Fruit fly (Drosophila melanogaster) whole organism, embryonic: ENCODE results near the gene CG6610.

Source experiments
- Atf-2 ChIP-seq: fragments of 200-800 bp; sonication (Bioruptor generic); optimal IDR thresholded peaks from 2 replicates; lab custom pipeline; 2016; ENCODE audit warnings: missing biosample characterization, missing genetic modification characterization
- B-H1 ChIP-seq: fragments of 200-800 bp; sonication (Bioruptor generic); IDR thresholded peaks from 3 replicates; pipeline ENCODE4 v1.3.6; 2022; ENCODE audit warnings: missing biosample characterization, missing genetic modification characterization
- CG11560 ChIP-seq: fragments of 200-800 bp; sonication (Bioruptor generic); IDR thresholded peaks from 3 replicates; pipeline ENCODE4 v1.3.6; 2022; ENCODE audit warnings: missing biosample characterization, missing genetic modification characterization
- CG14050 ChIP-seq: fragments of 200-800 bp; sonication (Bioruptor generic); IDR thresholded peaks from 3 replicates; pipeline ENCODE4 v1.3.6; 2022; ENCODE audit warnings: missing biosample characterization, missing genetic modification characterization
- CG16779 ChIP-seq: fragments of 200-800 bp; sonication (Bioruptor generic); IDR thresholded peaks from 2 replicates; pipeline ENCODE4 v1.3.6; 2022; ENCODE audit warnings: missing biosample characterization, missing genetic modification characterization
- CG16813 ChIP-seq: fragments of 200-800 bp; sonication (Bioruptor generic); IDR thresholded peaks from 3 replicates; pipeline ENCODE4 v1.3.6; 2022; ENCODE audit warnings: missing biosample characterization, missing genetic modification characterization; ENCODE audit not compliant: partially characterized antibody
- CG17186 ChIP-seq: fragments of 200-800 bp; sonication (Bioruptor generic); optimal IDR thresholded peaks from 3 replicates; lab custom pipeline; 2017; ENCODE audit warnings: missing biosample characterization, missing genetic modification reagents, missing genetic modification characterization
- CG17328 ChIP-seq: fragments of 200-800 bp; sonication (Bioruptor generic); IDR thresholded peaks from 2 replicates; pipeline ENCODE4 v1.3.6; 2022; ENCODE audit warnings: missing biosample characterization, missing genetic modification characterization
- CG18599 ChIP-seq: fragments of 200-800 bp; sonication (Bioruptor generic); optimal IDR thresholded peaks from 3 replicates; lab custom pipeline; 2017; ENCODE audit warnings: missing biosample characterization, missing genetic modification characterization, mild to moderate bottlenecking, moderate library complexity, missing genetic modification reagents
- CG2875 ChIP-seq: fragments of 200-800 bp; sonication (Bioruptor generic); optimal IDR thresholded peaks from 2 replicates; lab custom pipeline; 2017; ENCODE audit warnings: missing biosample characterization, mild to moderate bottlenecking, missing genetic modification characterization, missing genetic modification reagents
- CG3407 ChIP-seq: fragments of 200-800 bp; sonication (Bioruptor generic); optimal IDR thresholded peaks from 2 replicates; lab custom pipeline; 2018; ENCODE audit warnings: missing biosample characterization, mild to moderate bottlenecking, missing genetic modification characterization
- CG34376 ChIP-seq: fragments of 200-800 bp; sonication (Bioruptor generic); optimal IDR thresholded peaks from 2 replicates; lab custom pipeline; 2018; ENCODE audit warnings: missing biosample characterization, mild to moderate bottlenecking, missing genetic modification characterization
- CG4730 ChIP-seq: fragments of 200-800 bp; sonication (Bioruptor generic); IDR thresholded peaks from 2 replicates; pipeline ENCODE4 v1.3.6; 2022; ENCODE audit warnings: missing biosample characterization, missing genetic modification characterization
- CG4854 ChIP-seq: fragments of 200-800 bp; sonication (Bioruptor generic); optimal IDR thresholded peaks from 2 replicates; lab custom pipeline; 2016; ENCODE audit warnings: missing biosample characterization, missing genetic modification characterization, inconsistent platforms
- CG8765 ChIP-seq: fragments of 200-800 bp; sonication (Bioruptor generic); IDR thresholded peaks from 2 replicates; pipeline ENCODE4 v1.3.6; 2022; ENCODE audit warnings: missing biosample characterization, missing genetic modification characterization
- CG9215 ChIP-seq: fragments of 200-800 bp; sonication (Bioruptor generic); IDR thresholded peaks from 2 replicates; pipeline ENCODE4 v1.3.6; 2022; ENCODE audit warnings: missing biosample characterization, missing genetic modification characterization
- D19B ChIP-seq: fragments of 200-800 bp; sonication (Bioruptor generic); optimal IDR thresholded peaks from 2 replicates; lab custom pipeline; 2017; ENCODE audit warnings: missing biosample characterization, mild to moderate bottlenecking, missing genetic modification characterization
- Doc2 ChIP-seq: fragments of 200-800 bp; sonication (Bioruptor generic); IDR thresholded peaks from 2 replicates; pipeline ENCODE4 v1.3.6; 2022; ENCODE audit warnings: missing biosample characterization, missing genetic modification characterization
- Elba2 ChIP-seq: fragments of 200-800 bp; sonication (Bioruptor generic); optimal IDR thresholded peaks from 3 replicates; lab custom pipeline; 2016; ENCODE audit warnings: missing biosample characterization, missing genetic modification characterization
- HHEX ChIP-seq: fragments of 200-800 bp; sonication (Bioruptor generic); optimal IDR thresholded peaks from 3 replicates; lab custom pipeline; 2017; ENCODE audit warnings: missing biosample characterization, mild to moderate bottlenecking, missing genetic modification characterization, missing genetic modification reagents
- Lim3 ChIP-seq: fragments of 200-800 bp; sonication (Bioruptor generic); IDR thresholded peaks from 2 replicates; pipeline ENCODE4 v1.3.6; 2022; ENCODE audit warnings: missing biosample characterization, missing genetic modification characterization
- Med ChIP-seq: fragments of 200-800 bp; sonication (Bioruptor generic); peaks from one replicate; lab custom pipeline; 2016; ENCODE audit warnings: missing biosample characterization, missing genetic modification characterization, mild to moderate bottlenecking, inconsistent platforms, moderate library complexity
- Ptx1 ChIP-seq: fragments of 200-800 bp; sonication (Bioruptor generic); IDR thresholded peaks from 2 replicates; pipeline ENCODE4 v1.3.6; 2022; ENCODE audit warnings: missing biosample characterization, missing genetic modification characterization
- Spps ChIP-seq: fragments of 200-800 bp; sonication (Bioruptor generic); optimal IDR thresholded peaks from 2 replicates; lab custom pipeline; 2018; ENCODE audit warnings: missing biosample characterization, mild to moderate bottlenecking, missing genetic modification characterization
- Ssrp ChIP-seq: fragments of 200-800 bp; sonication (Bioruptor generic); optimal IDR thresholded peaks from 2 replicates; lab custom pipeline; 2018; ENCODE audit warnings: missing biosample characterization, mild to moderate bottlenecking, missing genetic modification characterization, moderate library complexity
- aop ChIP-seq: fragments of 200-800 bp; sonication (Bioruptor generic); IDR thresholded peaks from 2 replicates; pipeline ENCODE4 v1.3.6; 2022; ENCODE audit warnings: missing biosample characterization, missing genetic modification characterization
- ara ChIP-seq: fragments of 200-800 bp; sonication (Bioruptor generic); IDR thresholded peaks from 2 replicates; pipeline ENCODE4 v1.3.6; 2022; ENCODE audit warnings: missing biosample characterization, missing genetic modification characterization
- dati ChIP-seq: fragments of 200-800 bp; sonication (Bioruptor generic); IDR thresholded peaks from 2 replicates; pipeline ENCODE4 v1.3.6; 2022; ENCODE audit warnings: missing biosample characterization, missing genetic modification characterization
- dmrt99B ChIP-seq: fragments of 200-800 bp; sonication (Bioruptor generic); optimal IDR thresholded peaks from 2 replicates; lab custom pipeline; 2018; ENCODE audit warnings: missing biosample characterization, mild to moderate bottlenecking, missing genetic modification characterization, moderate library complexity
- dpn ChIP-seq, 2 experiments: fragments of 200-800 bp; sonication (Bioruptor generic); optimal IDR thresholded peaks; 3 replicates each; lab custom pipeline; 2016; ENCODE audit warnings: missing biosample characterization in 2 of 2, missing genetic modification characterization in 2 of 2
- emc ChIP-seq: fragments of 200-800 bp; sonication (Bioruptor generic); optimal IDR thresholded peaks from 2 replicates; lab custom pipeline; 2016; ENCODE audit warnings: missing biosample characterization, missing genetic modification characterization
- ewg ChIP-seq: fragments of 200-800 bp; sonication (Bioruptor generic); optimal IDR thresholded peaks from 3 replicates; lab custom pipeline; 2017; ENCODE audit warnings: mild to moderate bottlenecking, missing biosample characterization, missing genetic modification reagents, missing genetic modification characterization
- exex ChIP-seq: fragments of 200-800 bp; sonication (Bioruptor generic); optimal IDR thresholded peaks from 4 replicates; lab custom pipeline; 2018; ENCODE audit warnings: missing biosample characterization, mild to moderate bottlenecking, missing genetic modification characterization, moderate library complexity
- fd64A ChIP-seq: fragments of 200-800 bp; sonication (Bioruptor generic); optimal IDR thresholded peaks from 3 replicates; lab custom pipeline; 2018; ENCODE audit warnings: missing biosample characterization, mild to moderate bottlenecking, missing genetic modification characterization
- gce ChIP-seq: fragments of 200-800 bp; sonication (Bioruptor generic); IDR thresholded peaks from 3 replicates; pipeline ENCODE4 v1.3.6; 2022; ENCODE audit warnings: missing biosample characterization, missing genetic modification characterization
- grn ChIP-seq: fragments of 200-800 bp; sonication (Bioruptor generic); optimal IDR thresholded peaks from 3 replicates; lab custom pipeline; 2017; ENCODE audit warnings: missing biosample characterization, missing genetic modification characterization
- kay ChIP-seq: fragments of 200-800 bp; sonication (Bioruptor generic); optimal IDR thresholded peaks from 2 replicates; lab custom pipeline; 2016; ENCODE audit warnings: missing biosample characterization, missing genetic modification characterization
- knrl ChIP-seq: fragments of 200-800 bp; sonication (Bioruptor generic); IDR thresholded peaks from 3 replicates; pipeline ENCODE4 v1.3.6; 2022; ENCODE audit warnings: missing biosample characterization, missing genetic modification characterization; ENCODE audit not compliant: partially characterized antibody
- nmo ChIP-seq: fragments of 200-800 bp; sonication (Bioruptor generic); optimal IDR thresholded peaks from 2 replicates; lab custom pipeline; 2018; ENCODE audit warnings: missing biosample characterization, mild to moderate bottlenecking, missing genetic modification characterization, moderate library complexity
- oc ChIP-seq: fragments of 200-800 bp; sonication (Bioruptor generic); optimal IDR thresholded peaks from 2 replicates; lab custom pipeline; 2018; ENCODE audit warnings: missing biosample characterization, mild to moderate bottlenecking, missing genetic modification characterization, moderate library complexity
- phol ChIP-seq: fragments of 200-800 bp; sonication (Bioruptor generic); optimal IDR thresholded peaks from 3 replicates; lab custom pipeline; 2018; ENCODE audit warnings: missing biosample characterization, mild to moderate bottlenecking, missing genetic modification characterization, moderate library complexity
- pros ChIP-seq: fragments of 200-800 bp; sonication (Bioruptor generic); optimal IDR thresholded peaks from 3 replicates; lab custom pipeline; 2019; ENCODE audit warnings: missing biosample characterization, mild to moderate bottlenecking, missing genetic modification characterization, moderate library complexity
- run ChIP-seq: fragments of 200-800 bp; sonication (Bioruptor generic); optimal IDR thresholded peaks from 3 replicates; lab custom pipeline; 2018; ENCODE audit warnings: missing biosample characterization, mild to moderate bottlenecking, missing genetic modification characterization
- sd ChIP-seq: fragments of 200-800 bp; sonication (Bioruptor generic); optimal IDR thresholded peaks from 3 replicates; lab custom pipeline; 2018; ENCODE audit warnings: missing biosample characterization, mild to moderate bottlenecking, missing genetic modification characterization, moderate library complexity
- sna ChIP-seq: fragments of 200-800 bp; sonication (Bioruptor generic); IDR thresholded peaks from 2 replicates; pipeline ENCODE4 v1.3.6; 2022; ENCODE audit warnings: missing biosample characterization, missing genetic modification characterization; ENCODE audit not compliant: partially characterized antibody
- stwl ChIP-seq: fragments of 200-800 bp; sonication (Bioruptor generic); optimal IDR thresholded peaks from 3 replicates; lab custom pipeline; 2018; ENCODE audit warnings: missing biosample characterization, mild to moderate bottlenecking, missing genetic modification characterization, moderate library complexity
- sug ChIP-seq: fragments of 200-800 bp; optimal IDR thresholded peaks from 2 replicates; lab custom pipeline; 2019; ENCODE audit warnings: missing biosample characterization, mild to moderate bottlenecking, missing genetic modification characterization, moderate library complexity
- ttk ChIP-seq: fragments of 200-800 bp; sonication (Bioruptor generic); IDR thresholded peaks from 2 replicates; pipeline ENCODE4 v2.1.2; 2022; ENCODE audit warnings: missing biosample characterization, missing genetic modification characterization

The CG6610 gene

DNA sequence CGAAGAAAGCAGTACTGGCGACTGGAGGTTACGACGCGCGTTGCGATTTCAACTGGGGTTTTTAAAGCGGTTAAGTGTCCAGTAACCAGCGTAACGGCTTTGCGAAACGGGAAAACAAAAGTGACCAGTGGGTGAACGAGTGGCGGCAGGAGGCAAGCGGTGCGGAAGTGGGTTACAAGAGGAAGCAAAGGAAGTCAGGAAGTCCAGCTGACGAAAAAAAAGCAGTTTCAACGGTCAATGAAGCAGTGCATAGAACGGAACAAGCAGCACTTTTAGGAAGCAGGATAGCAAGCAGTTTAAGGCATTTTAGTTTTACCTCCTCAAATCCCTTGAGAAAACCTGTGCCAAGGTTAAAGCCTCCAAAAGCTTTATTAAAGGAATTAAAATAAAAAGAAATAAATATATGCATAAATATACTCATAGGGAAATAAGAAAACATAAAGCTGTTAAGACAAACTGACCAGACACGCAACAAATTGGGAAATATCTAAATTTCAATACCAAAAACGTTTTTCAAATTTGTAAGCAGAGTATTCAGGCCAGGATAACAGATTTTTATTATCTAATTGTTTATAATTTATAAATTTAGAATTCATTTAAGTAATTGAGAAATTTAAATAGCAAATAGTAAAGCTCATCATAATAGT lies 16.2 kb upstream of the CG6610 start, which contains the start of gene CG6592 (continued):
- peak; percentile 38; the same call in 1 of the 3 replicates for TF ChIP-seq knrl
- TF ChIP-seq Atf-2 (GFP tag; lab: Kevin White, UChicago), result peak; percentile 32
- peak; percentile 91 for TF ChIP-seq stwl (tag; lab: Kevin White, UChicago)
- peak; percentile 76 for TF ChIP-seq CG17328 (GFP tag; lab: Robert Waterston, UW)
- TF ChIP-seq phol (tag; lab: Kevin White, UChicago), result peak; percentile 62
- peak; percentile 65 for TF ChIP-seq Elba2 (GFP tag; lab: Kevin White, UChicago)
- no peak for TF ChIP-seq Spps (tag; lab: Kevin White, UChicago)
- no peak for TF ChIP-seq dmrt99B (tag; lab: Kevin White, UChicago)
- peak; percentile 87 for TF ChIP-seq ewg (GFP tag; lab: Kevin White, UChicago)
- TF ChIP-seq dpn (GFP tag; optimal IDR thresholded peaks at IDR 0.05; lab: Kevin White, UChicago), result peak in 1 of 2 experiments; percentile 61
- 0 out of 3 replicates have a peak, but pooled peaks have one; percentile 32 for TF ChIP-seq CG16813 (GFP tag; lab: Robert Waterston, UW)
- TF ChIP-seq CG9215, result no peak
- no peak for TF ChIP-seq CG14050 (GFP tag; lab: Robert Waterston, UW)
- TF ChIP-seq CG4730 (GFP tag; lab: Robert Waterston, UW), result no peak
- TF ChIP-seq D19B, result no peak
- peak; percentile 20 for TF ChIP-seq Ssrp (tag; lab: Kevin White, UChicago)
- 0 out of 2 replicates have a peak, but pooled peaks have one; percentile 34 for TF ChIP-seq dati
- no peak for TF ChIP-seq B-H1 (GFP tag; lab: Robert Waterston, UW)
- TF ChIP-seq run (tag; lab: Kevin White, UChicago), result no peak
- peak; percentile 10 for TF ChIP-seq CG3407 (GFP tag; lab: Kevin White, UChicago)
- TF ChIP-seq sna (GFP tag; lab: Robert Waterston, UW), result no peak
- TF ChIP-seq emc, result no peak
- TF ChIP-seq HHEX, result no peak
- peak; percentile 19 for TF ChIP-seq CG2875 (GFP tag; lab: Kevin White, UChicago)
- TF ChIP-seq ara (GFP tag; lab: Robert Waterston, UW), result peak; percentile 47; the same call in 1 of the 2 replicates
- peak; percentile 90 for TF ChIP-seq Med (GFP tag; lab: Kevin White, UChicago)
- peak; percentile 40; the same call in 1 of the 2 replicates for TF ChIP-seq aop (GFP tag; lab: Robert Waterston, UW)
- peak; percentile 59 for TF ChIP-seq nmo

DNA sequence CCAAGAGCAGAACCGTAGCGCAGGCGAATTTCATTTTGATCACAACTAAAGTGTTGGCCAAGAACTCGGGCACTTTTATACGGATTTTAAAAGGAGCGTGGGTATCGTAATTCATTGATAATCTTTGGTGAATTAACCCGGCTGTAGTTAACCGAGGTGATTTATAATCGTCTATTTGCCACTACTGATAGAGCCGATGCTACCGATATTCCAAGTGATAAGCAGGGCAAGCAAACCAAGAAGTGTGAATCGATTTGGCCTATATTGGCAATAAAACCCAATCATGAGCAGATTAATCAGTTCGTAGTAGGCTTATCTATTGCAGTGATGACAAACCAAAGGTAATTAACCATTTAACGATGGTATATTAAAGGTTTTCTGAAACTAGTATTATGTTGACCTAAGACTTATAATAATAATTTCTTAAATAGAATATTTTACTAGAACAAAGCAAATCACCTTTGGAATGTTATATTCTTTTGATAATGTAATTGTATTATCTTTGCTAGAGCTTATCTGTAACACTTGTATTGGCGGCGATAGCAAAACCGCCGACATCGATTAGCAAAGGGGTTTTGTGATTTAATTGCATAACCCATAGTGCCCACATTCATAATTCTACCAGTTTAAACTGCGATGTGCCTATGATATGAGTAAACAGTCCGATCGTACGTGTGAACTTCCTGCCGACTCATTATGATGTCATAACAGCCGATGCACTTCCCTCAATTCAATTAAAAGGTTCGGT lies 12.3 kb upstream of the CG6610 start, which contains the start of gene CG10472:
TSS of gene CG10472 (minus strand) at position 51 of the 748 bp plus-strand sequence.
- TF ChIP-seq CG34376 (GFP tag; lab: Kevin White, UChicago) (peak; percentile 27), Ptx1 (GFP tag; lab: Robert Waterston, UW) (no peak), CG8765 (GFP tag; lab: Robert Waterston, UW) (no peak), pros (GFP tag; lab: Kevin White, UChicago) (no peak), sd (tag; lab: Kevin White, UChicago) (peak; percentile 75), kay (GFP tag; lab: Kevin White, UChicago) (no peak), CG11560 (no peak), HHEX (no peak), CG16779 (no peak), fd64A (no peak), ttk (GFP tag; lab: Robert Waterston, UW) (no peak), oc (tag; lab: Kevin White, UChicago) (no peak), CG17186 (no peak), CG4854 (GFP tag; lab: Kevin White, UChicago) (no peak), Doc2 (GFP tag; lab: Robert Waterston, UW) (no peak), CG18599 (GFP tag; lab: Kevin White, UChicago) (peak; percentile 7), sug (tag; lab: Kevin White, UChicago) (peak; percentile 66), Elba2 (GFP tag; lab: Kevin White, UChicago) (no peak), Lim3 (GFP tag; lab: Robert Waterston, UW) (no peak), grn (GFP tag; lab: Kevin White, UChicago) (peak; percentile 65), gce (GFP tag; lab: Robert Waterston, UW) (no peak), emc (no peak), exex (tag; lab: Kevin White, UChicago) (peak; percentile 98)
